Worm (Caenorhabditis elegans): ENCODE results near the gene aqp-1.

Gene aqp-1

DNA sequence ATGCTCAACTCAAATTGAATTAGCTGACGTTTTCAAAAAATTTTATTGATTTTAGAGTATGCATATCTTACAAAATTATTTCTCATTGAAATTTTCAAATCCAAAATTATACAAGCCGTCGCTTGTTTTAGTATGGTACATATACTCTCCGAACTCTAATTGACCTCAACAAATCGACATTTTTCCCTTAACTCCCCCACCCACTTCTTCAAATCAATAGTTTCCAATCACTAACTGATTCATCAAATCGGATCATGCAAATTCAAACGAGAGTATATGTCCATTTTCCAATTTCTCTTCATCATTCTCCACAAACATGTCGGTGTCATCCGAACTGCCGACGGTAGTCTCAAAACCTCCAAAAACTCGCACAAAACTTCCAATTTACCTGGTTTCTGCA lies 49.0 kb downstream of the aqp-1 start, which contains the start of gene E04F6.4:
Gene E04F6.4, plus strand, starts transcription at position 301 of the 400 bp plus-strand sequence.
- TF ChIP-seq blmp-1 (tag; optimal IDR thresholded peaks at IDR 0.05; ENCODE audit: insufficient read depth) (no peak), egl-27 (tag; optimal IDR thresholded peaks at IDR 0.05) (no peak), dmd-4 (tag; optimal IDR thresholded peaks at IDR 0.05) (no peak), Y55F3AM.14 (GFP tag; optimal IDR thresholded peaks at IDR 0.05) (no peak)

DNA sequence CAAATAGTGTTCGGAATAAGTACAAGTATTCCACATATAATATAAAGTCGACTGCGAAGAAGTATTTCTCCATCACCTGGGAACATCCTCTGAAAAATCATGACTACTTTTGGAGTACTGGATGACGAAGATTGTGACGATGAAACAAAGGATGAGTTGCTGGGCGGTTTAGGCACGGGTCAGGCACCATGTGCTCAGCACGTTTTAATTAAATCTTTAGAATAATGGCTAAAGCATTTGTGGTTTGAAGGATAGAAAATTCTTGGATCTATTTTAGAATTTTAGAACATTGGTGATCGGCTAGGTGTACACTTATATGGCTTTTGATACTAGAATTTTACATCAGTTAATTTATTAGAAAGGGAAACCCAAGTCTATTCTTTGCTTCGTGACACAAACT lies 51.0 kb downstream of the aqp-1 start, which contains the start of gene C27H5.6:
Gene C27H5.6, minus strand, starts transcription at position 101 of the 400 bp plus-strand sequence.
- TF ChIP-seq R02D3.7 (tag; optimal IDR thresholded peaks at IDR 0.05) (no peak), nhr-12 (tag; optimal IDR thresholded peaks at IDR 0.05) (no peak), dmd-4 (tag; optimal IDR thresholded peaks at IDR 0.05) (no peak), C34F6.9 (tag; optimal IDR thresholded peaks at IDR 0.05) (no peak), nhr-11 (tag; optimal IDR thresholded peaks at IDR 0.05) (no peak), blmp-1 (tag; optimal IDR thresholded peaks at IDR 0.05; ENCODE audit: insufficient read depth) (no peak), nhr-129 (tag; optimal IDR thresholded peaks at IDR 0.05) (no peak)

DNA sequence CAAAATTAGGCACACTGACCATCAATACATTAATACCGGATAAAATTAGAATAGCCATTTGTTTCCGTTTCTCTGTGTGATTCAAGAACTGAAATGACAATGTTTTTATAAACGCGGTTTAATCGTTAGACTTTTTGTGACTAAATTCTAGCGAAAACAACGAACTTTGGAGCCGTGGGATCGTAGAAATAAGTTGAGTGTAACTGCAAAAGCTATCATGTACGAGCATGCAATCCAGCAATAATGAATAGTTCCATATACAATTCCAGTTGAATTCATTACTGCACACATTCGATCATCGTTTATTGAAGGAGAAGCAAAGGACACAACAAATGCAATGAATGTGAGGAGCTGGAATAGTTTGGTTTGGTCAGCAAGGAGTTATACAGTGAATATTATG lies 52.0 kb downstream of the aqp-1 start:
- TF ChIP-seq alr-1 (tag; optimal IDR thresholded peaks at IDR 0.05) (no peak), aly-2 (tag; optimal IDR thresholded peaks at IDR 0.05) (no peak), sma-3 (GFP tag; optimal IDR thresholded peaks at IDR 0.05) (no peak)
